Worm (Caenorhabditis elegans) whole organism, young adult: ENCODE data around the gene best-14.
A peak's percentile ranks its signal among the peaks of the same experiment; 100 is the strongest.

Source experiments
- F49E8.2 ChIP-seq: sonication (generic microtip); optimal IDR thresholded peaks from 3 replicates; lab custom pipeline; 2017; ENCODE audit warnings: missing genetic modification characterization, mild to moderate bottlenecking, missing compliant biosample characterization, antibody characterized with exemption, moderate library complexity; ENCODE audit not compliant: insufficient read depth
- Y53G8AR.9 ChIP-seq: fragments of 200-800 bp; sonication (Bioruptor generic); conservative IDR thresholded peaks from 2 replicates; pipeline ENCODE4 v1.3.6; 2022; ENCODE audit warnings: missing genetic modification reagents, missing genetic modification characterization, missing compliant biosample characterization
- ama-1 ChIP-seq, 3 experiments: fragments of 150-350 bp in 1 of 3; sonication (generic microtip) in 2 of 3; optimal IDR thresholded peaks; 2 replicates each; lab custom pipeline; 2014 to 2018; ENCODE audit warnings: missing biosample characterization in 2 of 3, missing genetic modification characterization in 2 of 3, missing genetic modification reagents in 2 of 3
- ceh-27 ChIP-seq: fragments of 200-800 bp; sonication (Bioruptor generic); optimal IDR thresholded peaks from 2 replicates; lab custom pipeline; 2018; ENCODE audit warnings: mild to moderate bottlenecking, missing genetic modification characterization, moderate library complexity, missing compliant biosample characterization
- dpl-1 ChIP-seq: fragments of 150-350 bp; optimal IDR thresholded peaks from 2 replicates; lab custom pipeline; 2014; ENCODE audit warnings: missing biosample characterization, missing genetic modification reagents, missing genetic modification characterization
- efl-1 ChIP-seq: fragments of 150-350 bp; optimal IDR thresholded peaks from 2 replicates; lab custom pipeline; 2014; ENCODE audit warnings: missing biosample characterization, missing genetic modification reagents, missing genetic modification characterization
- lag-1 ChIP-seq: fragments of 200-800 bp; sonication (Bioruptor generic); IDR thresholded peaks from 2 replicates; pipeline ENCODE4 v1.3.6; 2022; ENCODE audit warnings: missing genetic modification reagents, missing genetic modification characterization, missing compliant biosample characterization
- lin-35 ChIP-seq, 3 experiments: fragments of 150-350 bp in 2 of 3; sonication (generic microtip) in 1 of 3; optimal IDR thresholded peaks; 2 replicates each; lab custom pipeline; 2014 to 2018; ENCODE audit warnings: missing biosample characterization in 3 of 3, missing genetic modification characterization in 3 of 3, missing genetic modification reagents in 3 of 3
- madf-3 ChIP-seq: fragments of 200-800 bp; sonication (Bioruptor generic); IDR thresholded peaks from 2 replicates; pipeline ENCODE4 v1.3.6; 2022; ENCODE audit warnings: missing genetic modification reagents, missing genetic modification characterization, missing compliant biosample characterization
- nhr-80 ChIP-seq: sonication (generic microtip); optimal IDR thresholded peaks from 2 replicates; lab custom pipeline; 2016; ENCODE audit warnings: missing genetic modification characterization, missing compliant biosample characterization
- nhr-90 ChIP-seq: sonication (generic microtip); optimal IDR thresholded peaks from 2 replicates; lab custom pipeline; 2016; ENCODE audit warnings: missing genotype, mild to moderate bottlenecking, missing genetic modification characterization, missing compliant biosample characterization
- rpc-1 ChIP-seq, 2 experiments: fragments of 150-350 bp in 1 of 2; sonication (generic microtip) in 1 of 2; optimal IDR thresholded peaks; 2 replicates each; lab custom pipeline; 2014 to 2018; ENCODE audit warnings: missing biosample characterization in 1 of 2, missing genetic modification characterization in 1 of 2, missing genetic modification reagents in 1 of 2, missing genotype in 1 of 2
- unc-62 ChIP-seq: fragments of 150-350 bp; optimal IDR thresholded peaks from 2 replicates; lab custom pipeline; 2014; ENCODE audit warnings: missing biosample characterization, missing genetic modification reagents, missing genetic modification characterization
- zim-3 ChIP-seq: sonication (generic microtip); optimal IDR thresholded peaks from 2 replicates; lab custom pipeline; 2017; ENCODE audit warnings: mild to moderate bottlenecking, missing genetic modification characterization, moderate library complexity, missing compliant biosample characterization

DNA sequence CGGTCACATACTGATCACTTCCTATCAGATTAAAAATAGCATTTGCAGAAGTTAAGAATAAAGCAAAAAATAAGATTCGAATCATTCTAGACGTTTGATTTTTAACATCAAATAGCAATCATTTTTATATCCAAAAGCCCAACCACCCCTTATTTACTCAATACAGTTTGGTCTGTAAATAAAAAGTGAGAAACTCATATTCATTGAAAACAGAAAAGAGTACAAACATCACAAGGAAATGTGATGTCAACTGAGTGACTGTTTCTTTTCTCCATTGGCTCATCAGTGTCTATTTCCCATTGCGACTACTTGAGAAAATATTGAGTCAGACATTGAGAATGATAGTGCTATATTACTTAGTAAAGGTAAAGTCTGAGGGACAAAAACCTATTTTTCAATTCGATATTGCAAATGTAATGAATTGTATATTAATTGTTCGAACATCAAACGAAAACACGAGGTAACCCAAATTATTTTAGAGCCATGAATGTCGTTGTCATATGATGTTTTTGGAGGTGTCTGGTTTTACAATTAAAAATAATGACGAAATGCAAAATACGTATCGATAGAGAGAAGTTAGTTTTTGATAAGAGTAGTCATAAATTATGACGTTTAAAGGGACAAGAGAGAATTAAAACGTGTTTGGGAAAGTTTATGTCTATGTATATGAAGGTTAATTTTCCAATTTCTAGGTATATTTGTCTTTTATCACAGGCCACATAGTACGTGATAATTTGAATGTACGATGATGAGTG lies 32.2 kb downstream of the best-14 start, which contains the start of gene ttr-23:
- TF ChIP-seq madf-3 (GFP tag; lab: Robert Waterston, UW) (no peak), zim-3 (tag; lab: Kevin White, UChicago) (no peak), lin-35 (GFP tag; optimal IDR thresholded peaks at IDR 0.05; lab: Kevin White, UChicago) (no peak), ceh-27 (GFP tag; lab: Kevin White, UChicago) (no peak), F49E8.2 (no peak), ama-1 (optimal IDR thresholded peaks at IDR 0.05; lab: Kevin White, UChicago) (no peak), ama-1 (GFP tag; optimal IDR thresholded peaks at IDR 0.05; lab: Kevin White, UChicago) (no peak), dpl-1 (GFP tag; lab: Kevin White, UChicago) (no peak), nhr-90 (no peak), unc-62 (GFP tag; lab: Kevin White, UChicago) (peak; percentile 91), lag-1 (GFP tag; lab: Robert Waterston, UW) (no peak), rpc-1 (optimal IDR thresholded peaks at IDR 0.05; lab: Kevin White, UChicago) (no peak), rpc-1 (tag; optimal IDR thresholded peaks at IDR 0.05; lab: Kevin White, UChicago) (no peak), efl-1 (GFP tag; lab: Kevin White, UChicago) (no peak), Y53G8AR.9 (GFP tag; lab: Robert Waterston, UW) (no peak), nhr-80 (tag; lab: Kevin White, UChicago) (peak; percentile 50)
